Worm (Caenorhabditis elegans) whole organism, L4 larva: ENCODE data around the gene srh-128.

Experiments used
- D1046.2 ChIP-seq: fragments of 200-800 bp; sonication (Bioruptor generic); IDR thresholded peaks from 2 replicates; pipeline ENCODE4 v1.3.6; 2022; ENCODE audit warnings: missing genetic modification characterization, missing compliant biosample characterization
- F44E2.7 ChIP-seq: fragments of 200-800 bp; sonication (Bioruptor generic); IDR thresholded peaks from 2 replicates; pipeline ENCODE4 v2.1.2; 2022; ENCODE audit warnings: missing genetic modification characterization, missing compliant biosample characterization
- F49E8.2 ChIP-seq: sonication (generic microtip); optimal IDR thresholded peaks from 2 replicates; lab custom pipeline; 2016; ENCODE audit warnings: missing compliant biosample characterization, mild to moderate bottlenecking, missing genetic modification characterization, borderline replicate concordance
- T20F7.1 ChIP-seq: fragments of 200-800 bp; sonication (Bioruptor generic); optimal IDR thresholded peaks from 2 replicates; lab custom pipeline; 2018; ENCODE audit warnings: mild to moderate bottlenecking, missing genetic modification characterization, missing compliant biosample characterization
- T26A8.4 ChIP-seq: fragments of 200-800 bp; sonication (Bioruptor generic); IDR thresholded peaks from 2 replicates; pipeline ENCODE4 v1.3.6; 2022; ENCODE audit warnings: missing genetic modification characterization, missing compliant biosample characterization
- aha-1 ChIP-seq: fragments of 150-350 bp; peaks from one replicate; lab custom pipeline; 2014; ENCODE audit warnings: missing biosample characterization, missing genetic modification characterization
- aly-2 ChIP-seq: sonication (generic microtip); optimal IDR thresholded peaks from 2 replicates; lab custom pipeline; 2018; ENCODE audit warnings: missing biosample characterization, missing genetic modification characterization
- arid-1 ChIP-seq: fragments of 200-800 bp; sonication (Bioruptor generic); conservative IDR thresholded peaks from 2 replicates; pipeline ENCODE4 v1.3.6; 2022; ENCODE audit warnings: missing genetic modification reagents, missing genetic modification characterization, missing compliant biosample characterization
- ceh-20 ChIP-seq: fragments of 200-800 bp; sonication (Bioruptor generic); IDR thresholded peaks from 2 replicates; pipeline ENCODE4 v1.3.6; 2022; ENCODE audit warnings: missing genetic modification reagents, missing genetic modification characterization, missing compliant biosample characterization
- ceh-32 ChIP-seq: sonication (generic microtip); optimal IDR thresholded peaks from 2 replicates; lab custom pipeline; 2016; ENCODE audit warnings: mild to moderate bottlenecking, missing genetic modification characterization, missing compliant biosample characterization; ENCODE audit not compliant: poor library complexity
- ceh-62 ChIP-seq: sonication (generic microtip); optimal IDR thresholded peaks from 2 replicates; lab custom pipeline; 2017; ENCODE audit warnings: missing biosample characterization, missing genetic modification characterization
- ces-1 ChIP-seq: fragments of 150-350 bp; sonication (generic microtip); optimal IDR thresholded peaks from 4 replicates; lab custom pipeline; 2014; ENCODE audit warnings: missing biosample characterization, missing genetic modification reagents, missing genetic modification characterization
- ctbp-1 ChIP-seq: fragments of 200-800 bp; sonication (Bioruptor generic); IDR thresholded peaks from 2 replicates; pipeline ENCODE4 v1.3.6; 2022; ENCODE audit warnings: missing genetic modification reagents, missing genetic modification characterization, missing compliant biosample characterization
- daf-16 ChIP-seq, 3 experiments: sonication (generic microtip); optimal IDR thresholded peaks; 2 replicates each; lab custom pipeline; 2016 to 2017; ENCODE audit warnings: missing genetic modification characterization in 3 of 3, missing genetic modification reagents in 3 of 3, mild to moderate bottlenecking in 2 of 3, missing compliant biosample characterization in 2 of 3, missing biosample characterization in 1 of 3, moderate library complexity in 1 of 3
- daf-19 ChIP-seq: fragments of 200-800 bp; sonication (Bioruptor generic); conservative IDR thresholded peaks from 2 replicates; pipeline ENCODE4 v1.3.6; 2022; ENCODE audit warnings: missing genetic modification characterization, missing compliant biosample characterization
- dmd-6 ChIP-seq: fragments of 200-800 bp; sonication (Bioruptor generic); IDR thresholded peaks from 2 replicates; pipeline ENCODE4 v1.3.6; 2022; ENCODE audit warnings: missing genetic modification reagents, missing genetic modification characterization, missing compliant biosample characterization
- duxl-1 ChIP-seq: sonication (generic microtip); optimal IDR thresholded peaks from 2 replicates; lab custom pipeline; 2016; ENCODE audit warnings: mild to moderate bottlenecking, missing genetic modification characterization, moderate library complexity, missing compliant biosample characterization; ENCODE audit not compliant: poor library complexity
- dve-1 ChIP-seq: sonication (generic microtip); optimal IDR thresholded peaks from 2 replicates; lab custom pipeline; 2017; ENCODE audit warnings: antibody characterized with exemption, mild to moderate bottlenecking, missing genetic modification characterization, missing compliant biosample characterization; ENCODE audit not compliant: insufficient read depth
- egl-43 ChIP-seq: fragments of 200-800 bp; sonication (Bioruptor generic); IDR thresholded peaks from 2 replicates; pipeline ENCODE4 v1.3.6; 2022; ENCODE audit warnings: missing genetic modification reagents, missing genetic modification characterization, missing compliant biosample characterization
- hlh-11 ChIP-seq: fragments of 200-800 bp; sonication (Bioruptor generic); optimal IDR thresholded peaks from 2 replicates; lab custom pipeline; 2018; ENCODE audit warnings: mild to moderate bottlenecking, missing genetic modification characterization, missing compliant biosample characterization
- hlh-30 ChIP-seq: sonication (generic microtip); optimal IDR thresholded peaks from 2 replicates; lab custom pipeline; 2017; ENCODE audit warnings: antibody characterized with exemption, mild to moderate bottlenecking, missing genetic modification characterization, missing compliant biosample characterization; ENCODE audit not compliant: insufficient read depth
- lin-1 ChIP-seq: fragments of 200-800 bp; sonication (Bioruptor generic); IDR thresholded peaks from 2 replicates; pipeline ENCODE4 v1.3.6; 2022; ENCODE audit warnings: missing genetic modification reagents, missing genetic modification characterization, missing compliant biosample characterization
- madf-9 ChIP-seq: fragments of 200-800 bp; sonication (Bioruptor generic); conservative IDR thresholded peaks from 2 replicates; pipeline ENCODE4 v1.3.6; 2022; ENCODE audit warnings: missing genetic modification reagents, missing genetic modification characterization, missing compliant biosample characterization
- mes-2 ChIP-seq: sonication (generic microtip); optimal IDR thresholded peaks from 2 replicates; lab custom pipeline; 2016; ENCODE audit warnings: missing genotype, mild to moderate bottlenecking, missing genetic modification characterization, missing compliant biosample characterization; ENCODE audit not compliant: poor library complexity, severe bottlenecking
- mxl-2 ChIP-seq: fragments of 200-800 bp; sonication (Bioruptor generic); conservative IDR thresholded peaks from 2 replicates; pipeline ENCODE4 v1.3.6; 2022; ENCODE audit warnings: missing genetic modification reagents, missing genetic modification characterization, missing compliant biosample characterization
- mxl-3 ChIP-seq: fragments of 200-800 bp; sonication (Bioruptor generic); optimal IDR thresholded peaks from 2 replicates; lab custom pipeline; 2018; ENCODE audit warnings: mild to moderate bottlenecking, missing genetic modification characterization, missing compliant biosample characterization
- nhr-102 ChIP-seq: sonication (generic microtip); optimal IDR thresholded peaks from 2 replicates; lab custom pipeline; 2016; ENCODE audit warnings: mild to moderate bottlenecking, missing genetic modification characterization, moderate library complexity, missing compliant biosample characterization
- nhr-11 ChIP-seq: fragments of 150-350 bp; optimal IDR thresholded peaks from 2 replicates; lab custom pipeline; 2014; ENCODE audit warnings: missing biosample characterization, missing genetic modification characterization
- nhr-237 ChIP-seq: sonication (generic microtip); optimal IDR thresholded peaks from 2 replicates; lab custom pipeline; 2017; ENCODE audit warnings: missing biosample characterization, missing genetic modification characterization
- nhr-28 ChIP-seq: fragments of 150-350 bp; optimal IDR thresholded peaks from 2 replicates; lab custom pipeline; 2014; ENCODE audit warnings: missing biosample characterization, missing genetic modification characterization
- nhr-41 ChIP-seq: fragments of 200-800 bp; sonication (Bioruptor generic); IDR thresholded peaks from 2 replicates; pipeline ENCODE4 v1.3.6; 2022; ENCODE audit warnings: missing genetic modification reagents, missing genetic modification characterization, missing compliant biosample characterization
- nhr-48 ChIP-seq: sonication (generic microtip); optimal IDR thresholded peaks from 2 replicates; lab custom pipeline; 2016; ENCODE audit warnings: mild to moderate bottlenecking, missing genetic modification characterization, missing compliant biosample characterization
- nhr-77 ChIP-seq: fragments of 150-350 bp; optimal IDR thresholded peaks from 2 replicates; lab custom pipeline; 2014; ENCODE audit warnings: missing biosample characterization, missing genetic modification characterization
- php-3 ChIP-seq: fragments of 200-800 bp; sonication (Bioruptor generic); IDR thresholded peaks from 2 replicates; pipeline ENCODE4 v1.3.6; 2022; ENCODE audit warnings: missing genetic modification reagents, missing genetic modification characterization, missing compliant biosample characterization
- pqm-1 ChIP-seq: sonication (generic microtip); optimal IDR thresholded peaks from 2 replicates; lab custom pipeline; 2017; ENCODE audit warnings: missing biosample characterization, missing genetic modification characterization
- sdz-12 ChIP-seq: fragments of 200-800 bp; sonication (Bioruptor generic); optimal IDR thresholded peaks from 2 replicates; lab custom pipeline; 2018; ENCODE audit warnings: mild to moderate bottlenecking, missing genetic modification characterization, missing compliant biosample characterization
- set-16 ChIP-seq: fragments of 200-800 bp; sonication (Bioruptor generic); IDR thresholded peaks from 2 replicates; pipeline ENCODE4 v1.3.6; 2022; ENCODE audit warnings: missing genetic modification reagents, missing genetic modification characterization, missing compliant biosample characterization
- spr-1 ChIP-seq: sonication (generic microtip); optimal IDR thresholded peaks from 2 replicates; lab custom pipeline; 2016; ENCODE audit warnings: mild to moderate bottlenecking, missing genetic modification characterization, missing compliant biosample characterization
- zfp-3 ChIP-seq: fragments of 200-800 bp; sonication (Bioruptor generic); conservative IDR thresholded peaks from 2 replicates; pipeline ENCODE4 v1.3.6; 2022; ENCODE audit warnings: missing genetic modification reagents, missing genetic modification characterization, missing compliant biosample characterization
- zip-11 ChIP-seq: fragments of 200-800 bp; sonication (Bioruptor generic); IDR thresholded peaks from 2 replicates; pipeline ENCODE4 v1.3.6; 2022; ENCODE audit warnings: missing genetic modification characterization, missing compliant biosample characterization

The srh-128 gene

ce11 chrII:2686985-2687675, 18.0 kb downstream of the srh-128 start, which contains the start of the genes sup-9 and nspf-1:
Gene sup-9 (minus strand): TSS chrII:2687027.
Gene nspf-1 (plus strand): TSS chrII:2687625.
- TF ChIP-seq spr-1 (tag; lab: Kevin White, UChicago), result no peak
- TF ChIP-seq arid-1 (GFP tag; lab: Robert Waterston, UW), result no peak
- TF ChIP-seq nhr-41 (GFP tag; lab: Robert Waterston, UW), result no peak
- TF ChIP-seq D1046.2 (GFP tag; lab: Robert Waterston, UW), result no peak
- no peak for TF ChIP-seq madf-9 (GFP tag; lab: Robert Waterston, UW)
- 0 out of 2 replicates have a peak, but pooled peaks have one; percentile 32 for TF ChIP-seq ctbp-1
- peak in 1 of 2 experiments; percentile 45 for TF ChIP-seq daf-16 (GFP tag; optimal IDR thresholded peaks at IDR 0.05; lab: Kevin White, UChicago)
- no peak for TF ChIP-seq daf-16 (tag; optimal IDR thresholded peaks at IDR 0.05; lab: Kevin White, UChicago)
- no peak for TF ChIP-seq lin-1
- TF ChIP-seq nhr-102 (tag; lab: Kevin White, UChicago), result no peak
- no peak for TF ChIP-seq aly-2 (tag; lab: Kevin White, UChicago)
- TF ChIP-seq ces-1, result no peak
- TF ChIP-seq duxl-1 (tag; lab: Kevin White, UChicago), result no peak
- no peak for TF ChIP-seq daf-19 (GFP tag; lab: Robert Waterston, UW)
- TF ChIP-seq zip-11 (GFP tag; lab: Robert Waterston, UW), result no peak
- TF ChIP-seq nhr-11 (tag; lab: Kevin White, UChicago), result peak; percentile 9
- TF ChIP-seq T26A8.4, result no peak
- no peak for TF ChIP-seq set-16 (GFP tag; lab: Robert Waterston, UW)
- no peak for TF ChIP-seq hlh-30
- no peak for TF ChIP-seq aha-1 (tag; lab: Kevin White, UChicago)
- TF ChIP-seq dve-1 (tag; lab: Kevin White, UChicago), result no peak

- TF ChIP-seq aha-1 (tag; lab: Kevin White, UChicago) (peak; percentile 96), ceh-32 (tag; lab: Kevin White, UChicago) (no peak), aly-2 (tag; lab: Kevin White, UChicago) (no peak), nhr-48 (no peak), ceh-62 (no peak)
These were observed 20.3 kb downstream of the srh-128 start for ce11 chrII:2684783-2685182.

- no peak for TF ChIP-seq mxl-3 (GFP tag; lab: Kevin White, UChicago)
- no peak for TF ChIP-seq sdz-12 (GFP tag; lab: Kevin White, UChicago)
- no peak for TF ChIP-seq egl-43 (GFP tag; lab: Robert Waterston, UW)
- TF ChIP-seq F44E2.7 (GFP tag; lab: Robert Waterston, UW), result no peak
- no peak for TF ChIP-seq mes-2 (tag; lab: Kevin White, UChicago)
- TF ChIP-seq nhr-48, result no peak
- TF ChIP-seq T26A8.4, result no peak
- TF ChIP-seq lin-1, result no peak
- no peak for TF ChIP-seq nhr-237 (tag; lab: Kevin White, UChicago)
These were observed 20.9 kb downstream of the srh-128 start, which contains the start of gene ceh-87 for ce11 chrII:2684208-2684607. Gene ceh-87 (minus strand): TSS chrII:2684308.

DNA sequence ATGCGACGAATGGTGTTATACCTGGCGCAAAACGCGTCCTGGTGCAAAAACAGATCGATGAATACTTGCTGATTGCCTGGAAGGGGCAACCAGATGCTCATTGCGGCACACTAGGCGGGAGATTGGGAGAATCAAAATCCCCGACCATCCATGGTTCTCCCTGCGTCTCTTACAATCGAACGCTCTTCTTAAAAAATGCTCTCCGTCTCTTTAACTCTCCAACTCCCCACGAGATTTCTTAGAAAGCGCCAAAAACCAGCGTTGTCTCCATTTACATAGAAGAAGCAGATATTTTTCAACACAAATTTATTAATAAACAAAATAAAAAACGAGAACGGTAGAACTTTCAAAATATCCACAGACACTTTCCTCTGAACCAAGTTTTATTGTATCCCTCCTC, 24.0 kb downstream of the srh-128 start, which contains the start of gene F34D6.1:
F34D6.1 (minus strand) TSS at position 101 of the 400 bp plus-strand sequence.
- TF ChIP-seq aha-1 (tag; lab: Kevin White, UChicago) (peak; percentile 36), arid-1 (GFP tag; lab: Robert Waterston, UW) (no peak)

- TF ChIP-seq nhr-102 (tag; lab: Kevin White, UChicago) (peak; percentile 22), pqm-1 (tag; lab: Kevin White, UChicago) (peak; percentile 94), mxl-2 (no peak), nhr-28 (tag; lab: Kevin White, UChicago) (peak; percentile 88), hlh-11 (peak; percentile 63), F49E8.2 (tag; lab: Kevin White, UChicago) (no peak), nhr-48 (peak; percentile 33), zfp-3 (GFP tag; lab: Robert Waterston, UW) (no peak), dmd-6 (GFP tag; lab: Robert Waterston, UW) (peak; percentile 92), nhr-77 (peak; percentile 7), egl-43 (GFP tag; lab: Robert Waterston, UW) (0 out of 2 replicates have a peak, but pooled peaks have one; percentile 41), ceh-20 (GFP tag; lab: Robert Waterston, UW) (no peak), lin-1 (0 out of 2 replicates have a peak, but pooled peaks have one; percentile 12), T20F7.1 (no peak), php-3 (GFP tag; lab: Robert Waterston, UW) (peak; percentile 48; the same call in 1 of the 2 replicates)
- TF ChIP-seq, all 104 proteins: peak for 10
These were observed 27.4 kb downstream of the srh-128 start, which contains the start of gene F22E5.17 for ce11 chrII:2677534-2678168. Gene F22E5.17 (plus strand): TSS chrII:2678041.
